Worm (Caenorhabditis elegans): ENCODE results near the gene C56C10.4.

The C56C10.4 gene

DNA sequence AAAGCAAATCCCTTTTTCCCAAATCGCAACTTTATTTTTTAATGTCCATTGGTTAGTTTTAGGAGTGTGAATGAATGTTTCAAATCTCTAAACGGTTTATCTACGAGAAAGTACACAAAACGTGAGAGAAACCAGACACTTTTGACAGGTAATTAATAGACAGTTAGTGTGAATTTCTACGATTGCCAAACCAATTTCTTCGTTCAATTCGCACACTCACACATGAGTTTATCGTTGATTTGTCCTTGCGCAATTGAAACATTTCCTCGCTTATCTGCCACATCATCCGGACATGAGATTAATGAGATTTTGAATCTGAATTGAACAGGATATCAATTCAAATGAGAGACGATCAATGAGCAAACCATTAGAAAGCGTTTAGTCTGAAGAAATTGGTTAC lies 27.4 kb downstream of the C56C10.4 start:
- TF ChIP-seq nhr-11 (tag; optimal IDR thresholded peaks at IDR 0.05) (no peak), mml-1 (tag; optimal IDR thresholded peaks at IDR 0.05) (no peak), mdl-1 (tag; optimal IDR thresholded peaks at IDR 0.05) (no peak)

DNA sequence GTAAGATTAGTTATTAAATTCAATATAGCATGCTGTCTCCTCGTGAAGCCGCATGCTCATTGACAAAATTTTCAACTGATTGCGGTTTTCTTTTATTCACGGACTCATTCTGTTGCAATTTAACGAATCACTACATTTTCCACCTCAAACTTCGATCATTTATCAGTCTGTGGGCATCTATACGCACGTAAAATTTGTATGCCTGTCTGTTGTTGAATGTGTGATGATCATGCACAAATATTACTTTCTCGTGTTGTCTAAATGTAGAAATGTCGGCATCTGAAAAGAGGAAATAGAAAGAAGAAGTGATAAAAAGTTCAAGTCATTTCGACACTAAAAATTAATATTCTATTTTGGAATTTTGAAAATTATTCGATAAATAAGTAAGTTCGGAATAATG lies 29.7 kb downstream of the C56C10.4 start:
- TF ChIP-seq aly-2 (tag; optimal IDR thresholded peaks at IDR 0.05): no peak
- TF ChIP-seq pha-4 (tag; optimal IDR thresholded peaks at IDR 0.05): peak; percentile 24
- TF ChIP-seq unc-39 (tag; optimal IDR thresholded peaks at IDR 0.05): no peak
- no peak for TF ChIP-seq nfya-1 (tag; optimal IDR thresholded peaks at IDR 0.05; ENCODE audit: insufficient read depth)
- TF ChIP-seq mdl-1 (tag; optimal IDR thresholded peaks at IDR 0.05): peak; percentile 30
- TF ChIP-seq pqm-1 (tag; optimal IDR thresholded peaks at IDR 0.05): peak; percentile 67
- no peak for TF ChIP-seq ceh-28 (tag; optimal IDR thresholded peaks at IDR 0.05)
- peak; percentile 84 for TF ChIP-seq elt-2 (tag; optimal IDR thresholded peaks at IDR 0.05)

DNA sequence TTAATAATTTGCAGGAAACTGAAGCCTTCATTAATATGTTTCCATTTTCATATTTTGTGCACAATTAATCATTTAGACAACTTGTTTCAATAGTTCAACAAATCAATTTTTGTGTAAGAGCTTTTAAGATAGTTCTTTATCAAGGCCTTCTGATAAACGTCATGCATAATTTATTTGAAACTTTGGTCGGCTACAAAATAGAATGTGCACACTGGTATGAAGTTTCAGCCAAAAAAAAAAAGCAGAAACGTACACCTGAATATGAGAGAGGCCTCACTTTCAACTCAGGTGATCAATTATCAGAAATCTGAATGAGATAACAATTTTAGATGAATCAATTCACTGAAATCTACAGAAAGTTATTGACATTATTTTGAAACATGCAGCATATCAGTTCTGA lies 31.6 kb downstream of the C56C10.4 start:
- TF ChIP-seq aly-2 (tag; optimal IDR thresholded peaks at IDR 0.05) (no peak), pqm-1 (tag; optimal IDR thresholded peaks at IDR 0.05) (peak; percentile 23), elt-2 (tag; optimal IDR thresholded peaks at IDR 0.05) (peak; percentile 72)

DNA sequence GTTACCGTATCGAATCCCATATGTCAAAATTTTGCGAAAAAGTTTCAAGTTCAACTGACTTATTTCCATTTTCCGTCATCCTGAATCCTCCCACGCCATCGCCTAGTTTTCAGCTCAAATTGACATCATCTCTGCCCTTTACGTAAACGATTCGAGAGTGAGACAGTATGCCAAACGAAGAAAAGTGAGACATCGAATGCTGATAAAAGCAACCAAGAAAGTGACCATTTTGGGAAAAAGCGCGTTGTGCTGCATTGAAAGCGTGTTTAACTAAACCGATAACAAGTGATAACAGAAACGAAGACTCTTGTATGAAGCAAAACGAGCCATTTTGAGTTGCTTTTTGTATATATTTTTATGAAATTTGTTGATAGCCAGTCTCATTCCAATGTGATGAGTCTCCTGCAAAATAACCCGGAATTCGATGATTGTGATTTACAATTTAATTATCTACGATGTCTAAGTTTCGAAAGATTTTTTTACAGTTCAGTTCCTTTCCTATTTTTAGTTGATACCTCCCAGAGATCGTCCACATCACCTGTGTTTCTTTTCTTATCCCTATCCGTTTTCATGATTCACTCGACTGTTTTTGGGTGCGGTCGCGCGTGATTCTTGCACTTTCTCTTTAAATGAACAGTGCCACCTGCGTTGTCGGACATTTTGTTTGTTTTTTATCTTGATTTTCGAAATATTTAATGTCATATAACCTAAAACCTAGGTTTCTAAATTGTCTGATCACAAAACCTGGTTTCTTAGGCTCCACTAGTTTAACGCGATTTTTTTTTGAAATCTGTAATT lies 32.6 kb downstream of the C56C10.4 start:
- TF ChIP-seq nhr-76 (tag; optimal IDR thresholded peaks at IDR 0.05): no peak
- TF ChIP-seq skn-1 (tag; optimal IDR thresholded peaks at IDR 0.05): peak; percentile 50
- no peak for TF ChIP-seq fkh-2 (tag; optimal IDR thresholded peaks at IDR 0.05)
- TF ChIP-seq snpc-4 (tag; optimal IDR thresholded peaks at IDR 0.05): no peak
- TF ChIP-seq pqm-1 (tag; optimal IDR thresholded peaks at IDR 0.05): peak; percentile 90
- TF ChIP-seq ztf-4 (tag; optimal IDR thresholded peaks at IDR 0.05): no peak
- no peak for TF ChIP-seq zag-1 (tag; optimal IDR thresholded peaks at IDR 0.05)
- TF ChIP-seq mdl-1 (tag; optimal IDR thresholded peaks at IDR 0.05): no peak
- no peak for TF ChIP-seq fos-1 (tag; optimal IDR thresholded peaks at IDR 0.05)
- peak; percentile 36 for TF ChIP-seq pha-4 (tag; optimal IDR thresholded peaks at IDR 0.05)
- TF ChIP-seq mml-1 (tag; optimal IDR thresholded peaks at IDR 0.05): no peak
- TF ChIP-seq lin-15B (tag; optimal IDR thresholded peaks at IDR 0.05): no peak
- no peak for TF ChIP-seq unc-39 (tag; optimal IDR thresholded peaks at IDR 0.05)
- TF ChIP-seq nhr-43 (tag; optimal IDR thresholded peaks at IDR 0.05; ENCODE audit: poor library complexity, severe bottlenecking): no peak
- no peak for TF ChIP-seq ama-1 (optimal IDR thresholded peaks at IDR 0.05)
- TF ChIP-seq unc-62 (GFP tag; optimal IDR thresholded peaks at IDR 0.05): no peak
- no peak for TF ChIP-seq nhr-77 (tag; optimal IDR thresholded peaks at IDR 0.05)
- TF ChIP-seq elt-2 (tag; optimal IDR thresholded peaks at IDR 0.05): peak; percentile 93

DNA sequence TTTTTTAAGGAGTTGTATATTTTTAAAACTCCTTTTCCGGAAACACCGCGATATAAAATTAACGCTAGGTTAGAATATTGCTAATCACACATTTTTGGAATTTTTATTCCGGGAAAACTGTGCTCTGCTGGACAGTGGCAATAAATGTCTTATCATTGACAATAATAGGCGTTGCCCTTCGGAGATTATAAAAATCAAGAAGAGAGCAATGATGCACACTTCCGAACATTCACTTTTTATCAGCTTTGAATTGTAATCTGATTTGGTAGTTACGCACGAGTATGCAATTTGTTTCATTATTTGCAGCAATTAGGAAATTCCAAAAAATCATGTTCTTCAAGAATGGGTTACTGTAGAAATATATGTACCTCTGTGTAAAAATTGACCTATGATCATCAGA lies 33.3 kb downstream of the C56C10.4 start:
- TF ChIP-seq ztf-11 (tag; optimal IDR thresholded peaks at IDR 0.05) (no peak), nhr-23 (tag; optimal IDR thresholded peaks at IDR 0.05) (no peak), elt-2 (tag; optimal IDR thresholded peaks at IDR 0.05) (peak; percentile 88), jun-1 (tag; optimal IDR thresholded peaks at IDR 0.05) (peak; percentile 79), zag-1 (tag; optimal IDR thresholded peaks at IDR 0.05) (no peak), pqm-1 (tag; optimal IDR thresholded peaks at IDR 0.05) (peak; percentile 65)

DNA sequence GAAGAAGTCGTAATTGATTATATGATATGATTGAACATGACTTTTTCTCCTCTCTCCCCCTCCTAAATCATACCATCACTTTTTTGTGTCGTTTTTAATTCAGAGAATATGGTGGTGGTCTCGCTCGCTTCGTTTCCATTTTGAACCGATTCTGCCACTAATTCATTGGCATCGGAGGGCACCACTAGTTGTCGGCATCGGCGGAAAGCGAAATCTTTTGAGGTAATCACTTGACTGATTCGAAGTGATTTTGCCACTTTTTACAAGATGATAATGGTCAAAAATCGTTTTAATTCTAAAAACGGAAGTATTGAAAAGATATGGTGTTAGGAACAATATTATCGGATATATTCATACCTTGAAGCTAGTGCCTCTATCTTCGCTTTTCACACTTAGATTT lies 33.9 kb downstream of the C56C10.4 start, which contains the start of gene klf-3:
Gene klf-3 (plus strand): TSS at position 109 of the 400 bp plus-strand sequence.
- TF ChIP-seq hmg-11 (tag; optimal IDR thresholded peaks at IDR 0.05) (no peak), nfya-1 (tag; optimal IDR thresholded peaks at IDR 0.05; ENCODE audit: insufficient read depth) (no peak), eor-1 (tag; optimal IDR thresholded peaks at IDR 0.05) (no peak), skn-1 (tag; optimal IDR thresholded peaks at IDR 0.05) (no peak)

DNA sequence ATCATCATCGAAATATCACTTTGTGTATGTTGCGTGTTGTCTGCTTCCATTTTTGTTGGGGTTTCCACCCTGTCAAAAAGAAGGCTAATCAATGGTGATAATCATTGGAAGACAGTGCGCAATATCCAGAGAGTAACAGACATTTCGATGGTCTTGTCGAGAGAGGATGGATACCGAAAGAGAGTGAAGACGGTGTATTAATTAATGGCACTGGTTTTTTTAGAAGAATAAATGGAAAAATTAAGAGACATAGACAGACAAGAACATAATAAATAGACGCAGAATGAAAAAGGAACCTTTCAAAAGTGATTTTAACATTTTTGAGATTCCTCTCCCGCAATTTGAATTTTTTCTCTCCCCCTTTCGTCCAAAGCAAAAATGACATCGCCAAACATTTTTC lies 36.1 kb downstream of the C56C10.4 start:
- peak; percentile 10 for TF ChIP-seq nhr-25 (tag; optimal IDR thresholded peaks at IDR 0.05)
- peak in 1 of 3 experiments; percentile 27 for TF ChIP-seq elt-3 (tag; optimal IDR thresholded peaks at IDR 0.05)
- no peak for TF ChIP-seq zag-1 (tag; optimal IDR thresholded peaks at IDR 0.05)
- TF ChIP-seq nfya-1 (tag; optimal IDR thresholded peaks at IDR 0.05; ENCODE audit: insufficient read depth): no peak
- TF ChIP-seq sea-2 (GFP tag; optimal IDR thresholded peaks at IDR 0.05): no peak
- no peak for TF ChIP-seq fos-1 (tag; optimal IDR thresholded peaks at IDR 0.05)
- TF ChIP-seq egl-5 (tag; optimal IDR thresholded peaks at IDR 0.05): no peak
- TF ChIP-seq nhr-237 (tag; optimal IDR thresholded peaks at IDR 0.05): no peak
- no peak for TF ChIP-seq nhr-76 (tag; optimal IDR thresholded peaks at IDR 0.05)
- TF ChIP-seq ceh-28 (tag; optimal IDR thresholded peaks at IDR 0.05): peak; percentile 4
- TF ChIP-seq lin-15B (tag; optimal IDR thresholded peaks at IDR 0.05): no peak
- TF ChIP-seq nhr-23 (tag; optimal IDR thresholded peaks at IDR 0.05): peak; percentile 46
- no peak for TF ChIP-seq jun-1 (tag; optimal IDR thresholded peaks at IDR 0.05)
- TF ChIP-seq nhr-77 (tag; optimal IDR thresholded peaks at IDR 0.05): no peak
- TF ChIP-seq elt-2 (tag; optimal IDR thresholded peaks at IDR 0.05): no peak
- TF ChIP-seq fkh-10 (GFP tag; optimal IDR thresholded peaks at IDR 0.05): no peak
- TF ChIP-seq nhr-43 (tag; optimal IDR thresholded peaks at IDR 0.05; ENCODE audit: poor library complexity, severe bottlenecking): peak; percentile 19
- TF ChIP-seq aly-2 (tag; optimal IDR thresholded peaks at IDR 0.05): no peak

All from whole organism, L3 larva.